Fruit fly (Drosophila melanogaster) whole organism, embryonic: ENCODE data around the gene CG1638.

ENCODE experiments used
- CG10431 ChIP-seq: fragments of 200-800 bp; sonication (Bioruptor generic); optimal IDR thresholded peaks from 3 replicates; lab custom pipeline; 2018; ENCODE audit warnings: missing biosample characterization, mild to moderate bottlenecking, missing genetic modification characterization
- CG11093 ChIP-seq: fragments of 200-800 bp; sonication (Bioruptor generic); IDR thresholded peaks from 3 replicates; pipeline ENCODE4 v1.3.6; 2022; ENCODE audit warnings: missing biosample characterization, missing genetic modification characterization
- CG12104 ChIP-seq: fragments of 200-800 bp; sonication (Bioruptor generic); optimal IDR thresholded peaks from 3 replicates; lab custom pipeline; 2016; ENCODE audit warnings: missing biosample characterization, missing genetic modification characterization
- CG12155 ChIP-seq: fragments of 200-800 bp; sonication (Bioruptor generic); optimal IDR thresholded peaks from 3 replicates; lab custom pipeline; 2016; ENCODE audit warnings: missing biosample characterization, missing genetic modification characterization
- CG1233 ChIP-seq: fragments of 200-800 bp; sonication (Bioruptor generic); optimal IDR thresholded peaks from 4 replicates; lab custom pipeline; 2018; ENCODE audit warnings: missing biosample characterization, mild to moderate bottlenecking, missing genetic modification characterization
- CG13296 ChIP-seq: fragments of 200-800 bp; sonication (Bioruptor generic); optimal IDR thresholded peaks from 3 replicates; lab custom pipeline; 2018; ENCODE audit warnings: missing biosample characterization, mild to moderate bottlenecking, missing genetic modification characterization
- CG13624 ChIP-seq: fragments of 200-800 bp; sonication (Bioruptor generic); optimal IDR thresholded peaks from 2 replicates; lab custom pipeline; 2016; ENCODE audit warnings: missing biosample characterization, missing genetic modification characterization
- CG13894 ChIP-seq: fragments of 200-800 bp; sonication (Bioruptor generic); optimal IDR thresholded peaks from 3 replicates; lab custom pipeline; 2018; ENCODE audit warnings: missing biosample characterization, mild to moderate bottlenecking, missing genetic modification characterization, moderate library complexity
- CG14710 ChIP-seq: fragments of 200-800 bp; sonication (Bioruptor generic); optimal IDR thresholded peaks from 3 replicates; lab custom pipeline; 2019; ENCODE audit warnings: missing biosample characterization, mild to moderate bottlenecking, missing genetic modification characterization, moderate library complexity
- CG15479 ChIP-seq: fragments of 200-800 bp; sonication (Bioruptor generic); optimal IDR thresholded peaks from 3 replicates; lab custom pipeline; 2019; ENCODE audit warnings: missing biosample characterization, mild to moderate bottlenecking, missing genetic modification characterization, moderate library complexity
- CG15696 ChIP-seq: fragments of 200-800 bp; sonication (Bioruptor generic); optimal IDR thresholded peaks from 2 replicates; lab custom pipeline; 2019; ENCODE audit warnings: missing biosample characterization, mild to moderate bottlenecking, missing genetic modification characterization, moderate library complexity
- CG17912 ChIP-seq: fragments of 200-800 bp; sonication (Bioruptor generic); optimal IDR thresholded peaks from 2 replicates; lab custom pipeline; 2018; ENCODE audit warnings: missing biosample characterization, mild to moderate bottlenecking, missing genetic modification characterization
- CG2678 ChIP-seq: fragments of 200-800 bp; sonication (Bioruptor generic); optimal IDR thresholded peaks from 3 replicates; lab custom pipeline; 2019; ENCODE audit warnings: missing biosample characterization, mild to moderate bottlenecking, missing genetic modification characterization, moderate library complexity
- CG30020 ChIP-seq: fragments of 200-800 bp; optimal IDR thresholded peaks from 2 replicates; lab custom pipeline; 2019; ENCODE audit warnings: missing biosample characterization, mild to moderate bottlenecking, missing genetic modification characterization, moderate library complexity
- CG3281 ChIP-seq: fragments of 200-800 bp; sonication (Bioruptor generic); optimal IDR thresholded peaks from 3 replicates; lab custom pipeline; 2017; ENCODE audit warnings: missing biosample characterization, mild to moderate bottlenecking, missing genetic modification characterization
- CG4328 ChIP-seq: fragments of 200-800 bp; sonication (Bioruptor generic); optimal IDR thresholded peaks from 3 replicates; lab custom pipeline; 2017; ENCODE audit warnings: missing biosample characterization, missing genetic modification reagents, missing genetic modification characterization
- CG9817 ChIP-seq: fragments of 200-800 bp; sonication (Bioruptor generic); optimal IDR thresholded peaks from 2 replicates; lab custom pipeline; 2018; ENCODE audit warnings: missing biosample characterization, mild to moderate bottlenecking, missing genetic modification characterization, moderate library complexity
- Doc2 ChIP-seq: fragments of 200-800 bp; sonication (Bioruptor generic); IDR thresholded peaks from 2 replicates; pipeline ENCODE4 v1.3.6; 2022; ENCODE audit warnings: missing biosample characterization, missing genetic modification characterization
- Ets65A ChIP-seq: fragments of 200-800 bp; sonication (Bioruptor generic); peaks from one replicate; lab custom pipeline; 2016; ENCODE audit warnings: missing biosample characterization, missing genetic modification characterization
- Ets97D ChIP-seq: fragments of 200-800 bp; sonication (Bioruptor generic); optimal IDR thresholded peaks from 3 replicates; lab custom pipeline; 2016; ENCODE audit warnings: missing biosample characterization, missing genetic modification characterization
- Hmr ChIP-seq: fragments of 200-800 bp; sonication (Bioruptor generic); optimal IDR thresholded peaks from 3 replicates; lab custom pipeline; 2017; ENCODE audit warnings: mild to moderate bottlenecking, missing biosample characterization, missing genetic modification reagents, missing genetic modification characterization
- Hr78 ChIP-seq, 2 experiments: fragments of 200-800 bp in 1 of 2; fragments of >200 bp in 1 of 2; sonication (Bioruptor generic) in 1 of 2; optimal IDR thresholded peaks; 2 replicates each; lab custom pipeline; 2017 to 2019; ENCODE audit warnings: missing biosample characterization in 2 of 2, missing genetic modification characterization in 2 of 2, mild to moderate bottlenecking in 1 of 2, moderate library complexity in 1 of 2
- Kr ChIP-seq: fragments of 200-800 bp; sonication (Bioruptor generic); optimal IDR thresholded peaks from 2 replicates; lab custom pipeline; 2017; ENCODE audit warnings: missing biosample characterization, mild to moderate bottlenecking, missing genetic modification characterization
- Med ChIP-seq: fragments of 200-800 bp; sonication (Bioruptor generic); peaks from one replicate; lab custom pipeline; 2016; ENCODE audit warnings: missing biosample characterization, missing genetic modification characterization, mild to moderate bottlenecking, inconsistent platforms, moderate library complexity
- Pdp1 ChIP-seq, 2 experiments: fragments of 200-800 bp; sonication (Bioruptor generic); optimal IDR thresholded peaks; 3 replicates each; lab custom pipeline; 2016; ENCODE audit warnings: missing biosample characterization in 2 of 2, missing genetic modification characterization in 2 of 2, mild to moderate bottlenecking in 1 of 2, moderate library complexity in 1 of 2
- ac ChIP-seq: fragments of 200-800 bp; sonication (Bioruptor generic); optimal IDR thresholded peaks from 3 replicates; lab custom pipeline; 2017; ENCODE audit warnings: missing biosample characterization, mild to moderate bottlenecking, missing genetic modification characterization
- ato ChIP-seq: fragments of 200-800 bp; sonication (Bioruptor generic); IDR thresholded peaks from 2 replicates; pipeline ENCODE4 v1.3.6; 2022; ENCODE audit warnings: missing biosample characterization, missing genetic modification characterization; ENCODE audit not compliant: partially characterized antibody
- caup ChIP-seq: fragments of 200-800 bp; sonication (Bioruptor generic); optimal IDR thresholded peaks from 3 replicates; lab custom pipeline; 2017; ENCODE audit warnings: missing biosample characterization, mild to moderate bottlenecking, missing genetic modification characterization, moderate library complexity; ENCODE audit not compliant: severe bottlenecking
- chinmo ChIP-seq: fragments of 200-800 bp; sonication (Bioruptor generic); IDR thresholded peaks from 4 replicates; pipeline ENCODE4 v1.3.6; 2022; ENCODE audit warnings: missing biosample characterization, missing genetic modification characterization; ENCODE audit not compliant: partially characterized antibody
- ci ChIP-seq: fragments of 200-800 bp; sonication (Bioruptor generic); IDR thresholded peaks from 3 replicates; pipeline ENCODE4 v1.3.6; 2022; ENCODE audit warnings: missing biosample characterization, missing genetic modification characterization
- cwo ChIP-seq: fragments of 200-800 bp; sonication (Bioruptor generic); optimal IDR thresholded peaks from 3 replicates; lab custom pipeline; 2017; ENCODE audit warnings: missing biosample characterization, missing genetic modification characterization, mild to moderate bottlenecking, moderate library complexity, missing genetic modification reagents
- emc ChIP-seq: fragments of 200-800 bp; sonication (Bioruptor generic); optimal IDR thresholded peaks from 2 replicates; lab custom pipeline; 2016; ENCODE audit warnings: missing biosample characterization, missing genetic modification characterization
- eve ChIP-seq, 2 experiments: fragments of >200 bp; optimal IDR thresholded peaks; 2 replicates each; lab custom pipeline; 2017; ENCODE audit warnings: missing biosample characterization in 2 of 2, missing genetic modification characterization in 2 of 2
- ewg ChIP-seq: fragments of 200-800 bp; sonication (Bioruptor generic); optimal IDR thresholded peaks from 3 replicates; lab custom pipeline; 2017; ENCODE audit warnings: mild to moderate bottlenecking, missing biosample characterization, missing genetic modification reagents, missing genetic modification characterization
- exex ChIP-seq: fragments of 200-800 bp; sonication (Bioruptor generic); optimal IDR thresholded peaks from 4 replicates; lab custom pipeline; 2018; ENCODE audit warnings: missing biosample characterization, mild to moderate bottlenecking, missing genetic modification characterization, moderate library complexity
- grn ChIP-seq: fragments of 200-800 bp; sonication (Bioruptor generic); optimal IDR thresholded peaks from 3 replicates; lab custom pipeline; 2017; ENCODE audit warnings: missing biosample characterization, missing genetic modification characterization
- gro ChIP-seq: fragments of 200-800 bp; sonication (Bioruptor generic); optimal IDR thresholded peaks from 2 replicates; lab custom pipeline; 2016; ENCODE audit warnings: missing biosample characterization, missing genetic modification characterization
- gsb ChIP-seq: fragments of 200-800 bp; sonication (Bioruptor generic); IDR thresholded peaks from 2 replicates; pipeline ENCODE4 v1.3.6; 2022; ENCODE audit warnings: missing biosample characterization, missing genetic modification characterization
- hkb ChIP-seq, 2 experiments: fragments of 200-800 bp in 1 of 2; fragments of >200 bp in 1 of 2; sonication (Bioruptor generic) in 1 of 2; IDR thresholded peaks in 1 of 2; optimal IDR thresholded peaks in 1 of 2; 2 replicates each; pipeline versions ENCODE4 v1.3.6 to Lab custom; 2017 to 2022; ENCODE audit warnings: missing biosample characterization in 1 of 2, missing genetic modification characterization in 1 of 2
- jigr1 ChIP-seq: fragments of 200-800 bp; sonication (Bioruptor generic); IDR thresholded peaks from 3 replicates; pipeline ENCODE4 v1.3.6; 2022; ENCODE audit warnings: missing biosample characterization, missing genetic modification characterization
- nerfin-1 ChIP-seq: fragments of 200-800 bp; sonication (Bioruptor generic); optimal IDR thresholded peaks from 3 replicates; lab custom pipeline; 2019; ENCODE audit warnings: missing biosample characterization, mild to moderate bottlenecking, missing genetic modification characterization, moderate library complexity
- pros ChIP-seq: fragments of 200-800 bp; sonication (Bioruptor generic); optimal IDR thresholded peaks from 3 replicates; lab custom pipeline; 2019; ENCODE audit warnings: missing biosample characterization, mild to moderate bottlenecking, missing genetic modification characterization, moderate library complexity
- psq ChIP-seq: fragments of 200-800 bp; sonication (Bioruptor generic); optimal IDR thresholded peaks from 2 replicates; lab custom pipeline; 2017; ENCODE audit warnings: missing biosample characterization, missing genetic modification characterization
- pzg ChIP-seq: fragments of 200-800 bp; sonication (Bioruptor generic); optimal IDR thresholded peaks from 3 replicates; lab custom pipeline; 2018; ENCODE audit warnings: missing biosample characterization, mild to moderate bottlenecking, missing genetic modification characterization, moderate library complexity
- sens ChIP-seq: fragments of 200-800 bp; sonication (Bioruptor generic); peaks from one replicate; lab custom pipeline; 2016; ENCODE audit warnings: missing biosample characterization, missing genetic modification characterization
- vvl ChIP-seq: fragments of 200-800 bp; sonication (Bioruptor generic); IDR thresholded peaks from 2 replicates; pipeline ENCODE4 v1.3.6; 2022; ENCODE audit warnings: missing biosample characterization, missing genetic modification characterization
- wek ChIP-seq: fragments of 200-800 bp; sonication (Bioruptor generic); optimal IDR thresholded peaks from 3 replicates; lab custom pipeline; 2018; ENCODE audit warnings: missing biosample characterization, mild to moderate bottlenecking, missing genetic modification characterization, moderate library complexity
- zen ChIP-seq: fragments of 200-800 bp; sonication (Bioruptor generic); optimal IDR thresholded peaks from 3 replicates; lab custom pipeline; 2018; ENCODE audit warnings: missing biosample characterization, mild to moderate bottlenecking, missing genetic modification characterization, moderate library complexity

CG1638 gene

DNA sequence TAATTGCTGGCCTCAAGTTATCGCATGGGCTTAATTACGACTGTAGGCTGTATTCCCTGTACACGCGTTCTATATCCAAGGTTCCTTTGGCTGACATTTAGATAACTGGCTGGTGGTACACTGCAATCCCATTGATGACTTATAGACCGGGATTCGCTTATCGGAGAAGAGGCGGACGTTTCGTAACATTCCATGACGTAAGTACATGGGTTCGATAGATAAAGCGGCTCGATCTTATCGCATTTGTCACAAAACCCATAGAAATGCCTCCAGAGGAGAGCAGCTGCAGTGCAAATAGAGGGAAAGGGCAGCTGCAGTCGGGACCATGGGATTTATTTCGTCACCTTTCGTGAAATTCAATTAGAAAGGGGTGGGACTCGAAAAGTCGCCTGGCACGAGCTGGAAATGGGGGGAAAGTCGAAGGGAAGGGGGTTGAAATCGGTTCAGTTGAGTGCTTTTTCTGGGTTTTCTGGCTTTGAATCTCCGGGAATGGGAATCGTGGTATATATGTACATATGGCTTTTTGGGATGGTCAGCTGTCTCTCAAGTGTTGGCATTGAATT lies 17.0 kb downstream of the CG1638 start:
- TF ChIP-seq ci: 0 out of 3 replicates have a peak, but pooled peaks have one; percentile 16
- no peak for TF ChIP-seq vvl (GFP tag; lab: Robert Waterston, UW)
- peak; percentile 73; the same call in 1 of the 4 replicates for TF ChIP-seq chinmo (GFP tag; lab: Robert Waterston, UW)
- no peak for TF ChIP-seq hkb (optimal IDR thresholded peaks at IDR 0.05; lab: Kevin White, UChicago)
- TF ChIP-seq hkb (GFP tag; IDR thresholded peaks at IDR 0.05; lab: Robert Waterston, UW): 0 out of 2 replicates have a peak, but pooled peaks have one; percentile 11
- no peak for TF ChIP-seq psq (GFP tag; lab: Kevin White, UChicago)
- peak; percentile 26 for TF ChIP-seq ac (GFP tag; lab: Kevin White, UChicago)
- TF ChIP-seq nerfin-1: peak; percentile 80
- peak; percentile 67 for TF ChIP-seq pros
- TF ChIP-seq CG10431: peak; percentile 25
- TF ChIP-seq eve (GFP tag; optimal IDR thresholded peaks at IDR 0.05; lab: Kevin White, UChicago): peak in 1 of 2 experiments; percentile 50
- peak; percentile 72 for TF ChIP-seq Ets65A (GFP tag; lab: Kevin White, UChicago)
- TF ChIP-seq grn (GFP tag; lab: Kevin White, UChicago): peak; percentile 47
- no peak for TF ChIP-seq Doc2 (GFP tag; lab: Robert Waterston, UW)
- no peak for TF ChIP-seq pzg (GFP tag; lab: Kevin White, UChicago)
- peak in 1 of 2 experiments; percentile 91 for TF ChIP-seq Pdp1 (GFP tag; optimal IDR thresholded peaks at IDR 0.05; lab: Kevin White, UChicago)
- no peak for TF ChIP-seq Ets97D (GFP tag; lab: Kevin White, UChicago)
- TF ChIP-seq exex: peak; percentile 17
- TF ChIP-seq CG15479 (GFP tag; lab: Kevin White, UChicago): peak; percentile 58

DNA sequence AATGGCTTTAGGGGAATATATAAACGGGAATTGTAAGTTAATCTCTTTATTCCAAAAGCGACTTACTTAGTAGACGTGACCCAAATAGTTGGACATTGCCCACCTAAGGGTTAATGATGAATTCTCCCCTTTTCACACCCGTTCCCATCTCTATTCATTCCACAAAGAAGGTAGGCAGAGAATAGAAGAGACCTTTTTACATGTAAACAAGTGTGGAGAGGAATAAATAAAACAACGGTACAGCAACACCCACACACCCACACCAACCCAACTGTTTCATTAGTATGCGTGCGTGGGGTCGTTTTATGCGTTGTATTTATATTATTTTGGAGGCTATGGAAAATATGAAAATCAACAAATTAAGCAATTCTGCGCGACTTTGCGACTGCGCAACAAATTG lies 17.6 kb downstream of the CG1638 start:
- no peak for TF ChIP-seq wek
- peak; percentile 4 for TF ChIP-seq CG1233 (GFP tag; lab: Kevin White, UChicago)
- no peak for TF ChIP-seq CG12155 (GFP tag; lab: Kevin White, UChicago)
- TF ChIP-seq jigr1 (GFP tag; lab: Robert Waterston, UW): no peak
- no peak for TF ChIP-seq gsb (GFP tag; lab: Robert Waterston, UW)
- no peak for TF ChIP-seq CG11093 (GFP tag; lab: Robert Waterston, UW)
- TF ChIP-seq sens (GFP tag; lab: Kevin White, UChicago): peak; percentile 35
- TF ChIP-seq Kr: peak; percentile 43
- no peak for TF ChIP-seq emc (GFP tag; lab: Kevin White, UChicago)
- TF ChIP-seq caup (GFP tag; lab: Kevin White, UChicago): peak; percentile 20
- TF ChIP-seq Hmr (GFP tag; lab: Kevin White, UChicago): peak; percentile 30
- TF ChIP-seq eve (GFP tag; optimal IDR thresholded peaks at IDR 0.05; lab: Kevin White, UChicago): peak in 1 of 2 experiments; percentile 53
- TF ChIP-seq CG13894 (tag; lab: Kevin White, UChicago): peak; percentile 20
- TF ChIP-seq CG3281: peak; percentile 45
- TF ChIP-seq CG14710 (tag; lab: Kevin White, UChicago): no peak
- TF ChIP-seq CG17912: peak; percentile 51
- TF ChIP-seq CG4328 (GFP tag; lab: Kevin White, UChicago): peak; percentile 14
- peak; percentile 2 for TF ChIP-seq gro (GFP tag; lab: Kevin White, UChicago)
- no peak for TF ChIP-seq ato (GFP tag; lab: Robert Waterston, UW)
- peak; percentile 29 for TF ChIP-seq CG13296 (GFP tag; lab: Kevin White, UChicago)
- TF ChIP-seq Hr78 (GFP tag; optimal IDR thresholded peaks at IDR 0.05; lab: Kevin White, UChicago): peak in 1 of 2 experiments; percentile 31
- TF ChIP-seq CG15696 (tag; lab: Kevin White, UChicago): peak; percentile 18
- no peak for TF ChIP-seq CG30020 (tag; lab: Kevin White, UChicago)
- TF ChIP-seq CG9817 (tag; lab: Kevin White, UChicago): peak; percentile 1
- TF ChIP-seq CG13624 (GFP tag; lab: Kevin White, UChicago): peak; percentile 50
- peak; percentile 21 for TF ChIP-seq CG12104 (GFP tag; lab: Kevin White, UChicago)
- TF ChIP-seq zen (tag; lab: Kevin White, UChicago): no peak
- TF ChIP-seq Med: peak; percentile 88
- TF ChIP-seq ewg (GFP tag; lab: Kevin White, UChicago): peak; percentile 33
- peak; percentile 30 for TF ChIP-seq cwo
- peak; percentile 17 for TF ChIP-seq CG2678
